Worm (Caenorhabditis elegans) whole organism, early embryonic: Measurements from ENCODE around the gene F43G6.7.

Experiments
- B0310.2 ChIP-seq: sonication (generic microtip); optimal IDR thresholded peaks from 2 replicates; lab custom pipeline; 2016; ENCODE audit warnings: mild to moderate bottlenecking, missing genetic modification characterization, missing compliant biosample characterization
- F13C5.2 ChIP-seq: sonication (generic microtip); optimal IDR thresholded peaks from 2 replicates; lab custom pipeline; 2017; ENCODE audit warnings: mild to moderate bottlenecking, missing genetic modification characterization, inconsistent platforms, missing compliant biosample characterization
- aly-1 ChIP-seq: sonication (generic microtip); optimal IDR thresholded peaks from 2 replicates; lab custom pipeline; 2016; ENCODE audit warnings: missing genetic modification characterization, missing compliant biosample characterization
- ama-1 ChIP-seq: fragments of 150-350 bp; optimal IDR thresholded peaks from 2 replicates; lab custom pipeline; 2014
- ceh-13 ChIP-seq: fragments of 200-800 bp; sonication (Bioruptor generic); optimal IDR thresholded peaks from 2 replicates; lab custom pipeline; 2018; ENCODE audit warnings: mild to moderate bottlenecking, missing genetic modification characterization, missing compliant biosample characterization
- ceh-36 ChIP-seq: sonication (generic microtip); optimal IDR thresholded peaks from 2 replicates; lab custom pipeline; 2016; ENCODE audit warnings: missing genetic modification characterization, inconsistent platforms, missing compliant biosample characterization
- ets-7 ChIP-seq: sonication (generic microtip); optimal IDR thresholded peaks from 2 replicates; lab custom pipeline; 2016; ENCODE audit warnings: missing genotype, missing genetic modification characterization, missing compliant biosample characterization
- flt-1 ChIP-seq: fragments of 200-800 bp; sonication (Bioruptor generic); IDR thresholded peaks from 2 replicates; pipeline ENCODE4 v1.3.6; 2022; ENCODE audit warnings: missing genetic modification characterization, missing compliant biosample characterization
- hmbx-1 ChIP-seq: sonication (generic microtip); optimal IDR thresholded peaks from 2 replicates; lab custom pipeline; 2016; ENCODE audit warnings: mild to moderate bottlenecking, missing genetic modification characterization, missing compliant biosample characterization
- hmg-4 ChIP-seq: fragments of 200-800 bp; sonication (Bioruptor generic); optimal IDR thresholded peaks from 2 replicates; lab custom pipeline; 2018; ENCODE audit warnings: mild to moderate bottlenecking, missing genetic modification characterization, missing compliant biosample characterization
- hnd-1 ChIP-seq: sonication (generic microtip); optimal IDR thresholded peaks from 2 replicates; lab custom pipeline; 2016; ENCODE audit warnings: missing genetic modification characterization, missing compliant biosample characterization
- pes-1 ChIP-seq: fragments of 200-800 bp; sonication (Bioruptor generic); IDR thresholded peaks from 2 replicates; pipeline ENCODE4 v1.3.6; 2022; ENCODE audit warnings: missing genetic modification reagents, missing genetic modification characterization, missing compliant biosample characterization
- scrt-1 ChIP-seq: fragments of 200-800 bp; sonication (Bioruptor generic); IDR thresholded peaks from 2 replicates; pipeline ENCODE4 v1.3.6; 2022; ENCODE audit warnings: missing genetic modification characterization, missing compliant biosample characterization
- sea-1 ChIP-seq: fragments of 200-800 bp; sonication (Bioruptor generic); conservative IDR thresholded peaks from 2 replicates; pipeline ENCODE4 v1.3.6; 2022; ENCODE audit warnings: missing genetic modification characterization, missing compliant biosample characterization
- tbx-11 ChIP-seq: fragments of 200-800 bp; sonication (Bioruptor generic); IDR thresholded peaks from 2 replicates; pipeline ENCODE4 v1.3.6; 2022; ENCODE audit warnings: missing genetic modification characterization, missing compliant biosample characterization
- tbx-37 ChIP-seq: fragments of 200-800 bp; sonication (Bioruptor generic); conservative IDR thresholded peaks from 2 replicates; pipeline ENCODE4 v1.3.6; 2022; ENCODE audit warnings: missing genetic modification reagents, missing genetic modification characterization, missing compliant biosample characterization
- tra-4 ChIP-seq: sonication (generic microtip); optimal IDR thresholded peaks from 2 replicates; lab custom pipeline; 2017; ENCODE audit warnings: missing genetic modification characterization, missing compliant biosample characterization

F43G6.7 gene

DNA sequence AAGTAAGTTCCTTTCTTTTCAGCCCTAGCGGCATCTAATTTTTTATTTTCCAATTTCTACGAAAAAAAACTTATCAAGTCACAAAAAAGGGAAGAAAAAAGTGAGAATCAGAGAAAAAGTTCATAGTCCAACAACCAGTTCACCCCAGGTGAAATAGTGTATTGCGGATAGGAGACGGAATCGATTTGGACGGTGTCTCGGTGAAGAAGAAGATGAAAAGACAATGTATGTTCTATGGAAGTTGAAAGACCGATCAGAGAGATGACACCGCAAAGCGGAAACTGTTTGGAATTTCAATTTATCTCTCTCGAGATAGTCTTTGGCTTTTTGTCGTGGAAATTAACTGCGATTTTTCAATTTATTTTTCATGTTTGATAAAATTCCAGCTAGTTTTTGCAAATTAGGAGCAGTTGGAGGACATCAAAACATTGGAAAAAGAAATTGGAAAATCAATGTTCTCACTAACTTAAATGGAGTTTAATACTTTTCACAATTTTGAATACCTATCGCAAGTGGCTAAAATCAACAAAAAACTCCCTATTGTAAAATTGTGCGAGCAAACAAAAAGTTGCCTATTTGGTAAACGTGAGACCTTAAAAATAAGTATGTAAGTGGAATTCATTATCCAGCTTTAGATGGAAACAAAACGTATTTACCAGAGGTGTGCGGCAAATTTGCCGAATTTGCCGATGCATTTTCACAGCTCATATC lies 41.8 kb downstream of the F43G6.7 start:
- TF ChIP-seq F13C5.2 (tag; lab: Kevin White, UChicago) (no peak), hnd-1 (tag; lab: Kevin White, UChicago) (no peak), scrt-1 (GFP tag; lab: Robert Waterston, UW) (no peak), flt-1 (GFP tag; lab: Robert Waterston, UW) (no peak), pes-1 (GFP tag; lab: Robert Waterston, UW) (no peak), sea-1 (GFP tag; lab: Robert Waterston, UW) (no peak), tra-4 (tag; lab: Kevin White, UChicago) (no peak), ama-1 (lab: Kevin White, UChicago) (no peak), tbx-11 (GFP tag; lab: Robert Waterston, UW) (no peak), tbx-37 (GFP tag; lab: Robert Waterston, UW) (no peak), B0310.2 (tag; lab: Kevin White, UChicago) (no peak), hmbx-1 (tag; lab: Kevin White, UChicago) (no peak), ceh-13 (GFP tag; lab: Kevin White, UChicago) (no peak), ets-7 (no peak), hmg-4 (GFP tag; lab: Kevin White, UChicago) (no peak), aly-1 (tag; lab: Kevin White, UChicago) (no peak), ceh-36 (no peak)

DNA sequence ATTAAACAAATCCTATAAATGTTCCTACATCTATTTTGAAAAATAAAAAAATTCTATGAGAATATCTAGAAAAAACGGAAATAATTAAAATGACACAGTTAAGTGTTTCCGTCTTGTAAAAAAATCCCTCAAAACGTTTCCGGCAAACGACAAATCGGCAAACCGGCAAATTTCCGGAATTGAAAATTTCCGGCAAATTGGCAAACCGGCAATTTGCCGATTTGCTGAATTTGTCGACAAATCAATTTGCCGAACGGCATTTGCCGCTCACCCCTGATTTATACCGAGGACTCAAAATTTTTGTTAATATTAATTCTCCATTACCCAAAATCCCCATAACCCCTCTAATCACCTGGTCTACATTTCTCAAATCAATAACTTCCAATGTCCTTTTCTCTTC lies 42.5 kb downstream of the F43G6.7 start:
- TF ChIP-seq sea-1 (GFP tag; lab: Robert Waterston, UW): no peak
- no peak for TF ChIP-seq flt-1 (GFP tag; lab: Robert Waterston, UW)
- TF ChIP-seq tbx-11 (GFP tag; lab: Robert Waterston, UW): no peak
- TF ChIP-seq hmg-4 (GFP tag; lab: Kevin White, UChicago): no peak

DNA sequence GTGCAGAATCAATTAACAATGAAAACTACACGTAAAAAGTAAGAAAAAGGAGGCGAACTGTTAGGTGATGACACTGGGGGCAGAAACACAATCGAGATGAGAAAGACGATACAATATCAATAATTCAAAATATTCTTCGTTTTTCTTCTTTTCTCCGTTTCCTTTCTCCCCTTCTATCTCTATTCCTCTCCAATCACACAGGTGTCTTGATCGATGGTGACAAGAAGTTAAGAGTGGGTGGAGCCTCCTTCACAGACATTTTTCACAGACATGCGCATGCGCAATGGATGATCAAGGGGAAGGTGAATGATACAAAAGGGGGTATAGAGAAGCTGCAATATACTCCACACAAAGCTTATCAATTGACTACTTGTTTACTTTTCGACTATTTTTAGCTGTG lies 44.2 kb downstream of the F43G6.7 start:
- no peak for TF ChIP-seq B0310.2 (tag; lab: Kevin White, UChicago)
- no peak for TF ChIP-seq ceh-13 (GFP tag; lab: Kevin White, UChicago)
- no peak for TF ChIP-seq ceh-36
- no peak for TF ChIP-seq hnd-1 (tag; lab: Kevin White, UChicago)
- no peak for TF ChIP-seq ama-1 (lab: Kevin White, UChicago)
- TF ChIP-seq ets-7: no peak
- TF ChIP-seq scrt-1 (GFP tag; lab: Robert Waterston, UW): no peak
- no peak for TF ChIP-seq hmbx-1 (tag; lab: Kevin White, UChicago)

DNA sequence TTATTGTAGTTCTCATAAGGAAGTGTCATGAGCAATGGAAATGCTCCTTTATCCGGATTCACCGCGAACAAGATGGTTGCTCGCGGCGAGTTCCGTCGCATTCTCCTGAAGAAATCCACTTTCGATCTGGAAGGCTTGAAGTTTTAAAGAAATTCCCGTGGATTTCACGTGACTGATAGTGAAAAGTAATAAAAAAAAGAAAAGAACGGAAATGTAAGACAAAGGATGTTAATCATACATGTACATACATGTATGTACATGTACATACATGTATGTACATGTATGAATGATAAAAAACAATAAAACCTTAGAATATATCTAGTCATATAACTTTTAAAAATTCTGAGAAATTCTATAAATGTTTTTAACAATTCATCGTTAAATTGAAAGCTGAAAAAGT lies 45.8 kb downstream of the F43G6.7 start, which contains the start of gene clh-1:
clh-1 (minus strand) TSS at position 101 of the 400 bp plus-strand sequence.
- TF ChIP-seq sea-1 (GFP tag; lab: Robert Waterston, UW) (no peak), tbx-11 (GFP tag; lab: Robert Waterston, UW) (no peak), flt-1 (GFP tag; lab: Robert Waterston, UW) (no peak), ceh-13 (GFP tag; lab: Kevin White, UChicago) (no peak)

DNA sequence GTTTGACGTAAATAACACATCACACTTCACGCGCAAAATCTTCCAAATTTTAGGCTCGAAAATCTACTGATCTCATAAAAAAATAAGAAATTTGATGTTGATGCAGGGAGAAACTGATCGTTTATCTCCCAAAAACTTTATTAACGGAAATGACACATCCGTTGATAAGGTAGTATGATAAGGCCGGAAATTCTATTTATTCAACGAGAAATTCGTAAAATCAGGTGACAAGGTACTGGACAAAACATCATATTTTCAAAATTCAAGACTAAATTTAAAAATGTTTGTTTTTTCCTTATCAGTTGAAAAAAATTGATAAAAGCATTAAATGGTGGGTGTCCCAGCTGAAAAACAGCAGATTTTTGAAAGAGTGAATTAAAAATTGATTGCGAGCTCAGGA lies 49.2 kb downstream of the F43G6.7 start:
- TF ChIP-seq hnd-1 (tag; lab: Kevin White, UChicago) (no peak), pes-1 (GFP tag; lab: Robert Waterston, UW) (no peak), ets-7 (no peak), sea-1 (GFP tag; lab: Robert Waterston, UW) (no peak), ceh-13 (GFP tag; lab: Kevin White, UChicago) (no peak), tra-4 (tag; lab: Kevin White, UChicago) (no peak), tbx-37 (GFP tag; lab: Robert Waterston, UW) (no peak), F13C5.2 (tag; lab: Kevin White, UChicago) (no peak), hmbx-1 (tag; lab: Kevin White, UChicago) (no peak), tbx-11 (GFP tag; lab: Robert Waterston, UW) (no peak), ceh-36 (no peak), ama-1 (lab: Kevin White, UChicago) (no peak), B0310.2 (tag; lab: Kevin White, UChicago) (no peak)

DNA sequence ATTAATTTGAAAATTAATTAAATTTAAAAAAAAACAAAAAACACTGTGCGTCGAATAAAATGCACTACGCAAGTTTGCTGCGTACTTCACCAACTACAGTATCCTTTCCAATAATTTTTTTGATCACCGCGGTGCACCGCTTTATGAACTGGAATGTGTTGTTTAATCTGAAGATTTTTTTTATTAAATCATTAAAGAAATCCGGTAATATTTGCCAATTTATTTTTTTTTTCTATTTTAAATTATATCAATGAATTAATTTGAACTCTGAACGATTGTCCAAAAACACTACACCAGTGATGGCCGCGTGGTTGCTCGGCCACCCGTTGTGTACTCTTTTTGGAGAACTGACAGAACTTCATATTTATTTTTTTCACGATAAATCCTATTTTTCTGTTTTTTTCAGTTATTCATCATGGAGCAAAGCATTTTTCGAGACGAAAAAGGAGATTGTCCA lies 50.1 kb downstream of the F43G6.7 start, which contains the start of gene K12D12.5:
K12D12.5 (plus strand) TSS at position 407 of the 457 bp plus-strand sequence.
- TF ChIP-seq F13C5.2 (tag; lab: Kevin White, UChicago): no peak
- no peak for TF ChIP-seq tbx-37 (GFP tag; lab: Robert Waterston, UW)
- no peak for TF ChIP-seq hmbx-1 (tag; lab: Kevin White, UChicago)
- TF ChIP-seq aly-1 (tag; lab: Kevin White, UChicago): no peak
- no peak for TF ChIP-seq tbx-11 (GFP tag; lab: Robert Waterston, UW)
- no peak for TF ChIP-seq ama-1 (lab: Kevin White, UChicago)
- TF ChIP-seq B0310.2 (tag; lab: Kevin White, UChicago): no peak
